Fruit fly (Drosophila melanogaster): Measurements from ENCODE around the gene Dyrk2.

The Dyrk2 gene

dm6 chr2L:14203798-14204398 is 30.0 kb downstream of the Dyrk2 start:
- no peak for TF ChIP-seq noc (tag; optimal IDR thresholded peaks at IDR 0.05)

DNA sequence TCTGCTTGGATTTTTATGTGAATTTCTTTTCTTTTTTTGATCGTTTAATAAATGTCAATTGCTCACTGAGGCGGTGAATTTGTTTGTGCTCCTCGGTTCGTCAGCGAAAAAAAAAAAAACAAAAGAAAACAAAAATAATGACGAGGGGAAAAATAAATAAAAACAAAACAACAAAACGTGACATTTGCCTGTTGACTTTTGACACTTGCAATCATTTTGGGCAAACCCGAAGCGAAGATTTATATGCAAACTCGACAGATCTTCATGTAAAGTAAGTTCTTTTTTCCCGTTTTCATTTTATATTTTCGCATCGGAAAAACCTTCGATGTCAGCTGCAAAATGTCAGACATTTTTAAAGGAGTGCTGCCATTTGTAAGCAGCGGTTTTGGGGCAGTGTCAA is 33.5 kb downstream of the Dyrk2 start:
- no peak for TF ChIP-seq noc (tag; optimal IDR thresholded peaks at IDR 0.05)

- TF ChIP-seq noc (tag; optimal IDR thresholded peaks at IDR 0.05) = no peak
These were observed 35.6 kb downstream of the Dyrk2 start for dm6 chr2L:14198341-14198740.

DNA sequence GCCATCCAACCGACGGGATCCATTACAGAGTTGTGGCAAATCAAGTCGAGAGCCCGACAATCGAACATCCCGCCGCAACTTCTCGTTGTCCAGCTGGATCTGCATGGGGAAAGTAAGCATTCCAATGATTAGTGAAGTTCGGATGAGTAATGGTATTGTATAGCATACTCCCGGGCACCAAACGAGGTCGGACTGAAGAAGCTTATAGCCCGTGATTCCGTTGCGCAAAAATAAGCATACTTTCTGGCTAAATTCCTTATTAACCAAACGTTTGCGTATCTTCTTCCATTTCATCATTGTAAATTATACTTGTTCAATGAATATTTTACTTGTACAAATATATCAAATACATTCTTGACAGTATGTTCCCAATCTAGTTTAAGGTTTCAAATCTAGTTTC is 36.7 kb downstream of the Dyrk2 start:
- no peak for TF ChIP-seq noc (tag; optimal IDR thresholded peaks at IDR 0.05)

DNA sequence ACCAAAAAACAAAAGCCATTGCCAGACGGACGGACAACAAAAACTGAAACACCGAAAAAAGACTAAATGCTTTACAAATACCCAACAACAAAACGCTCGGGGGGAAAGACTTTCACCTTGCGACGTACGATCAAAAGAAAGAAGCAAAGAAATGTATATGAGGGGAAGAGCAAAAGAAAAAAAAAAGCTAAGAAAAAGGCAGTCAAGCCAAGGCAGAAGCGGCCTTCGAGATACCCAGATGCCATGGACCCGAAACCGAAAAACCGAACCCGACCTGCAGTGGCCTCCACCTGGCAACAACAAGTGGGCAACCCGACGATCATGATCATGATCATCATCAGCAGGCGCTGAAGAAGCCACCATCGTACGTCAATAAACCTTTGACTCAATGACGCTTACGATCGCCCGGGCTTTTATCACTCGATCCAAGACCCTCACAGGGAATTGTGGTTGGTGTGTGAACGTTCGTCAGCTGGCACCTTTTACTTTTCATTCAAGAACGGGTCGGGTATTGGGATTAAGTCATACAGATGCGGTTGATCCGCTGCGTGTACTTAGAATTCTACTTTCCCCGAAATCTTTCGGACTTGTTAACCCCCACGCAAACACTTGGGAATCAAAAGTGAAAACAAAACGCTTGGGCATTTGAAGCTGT is 50.9 kb downstream of the Dyrk2 start:
- no peak for TF ChIP-seq noc (tag; optimal IDR thresholded peaks at IDR 0.05)

- no peak for TF ChIP-seq noc (tag; optimal IDR thresholded peaks at IDR 0.05)
These were observed 52.1 kb downstream of the Dyrk2 start for dm6 chr2L:14181839-14182238.

dm6 chr2L:14180553-14180952 is 53.4 kb downstream of the Dyrk2 start, which contains the start of gene CG43333:
Gene CG43333, minus strand, starts transcription at chr2L:14180686.
- no peak for TF ChIP-seq noc (tag; optimal IDR thresholded peaks at IDR 0.05)

DNA sequence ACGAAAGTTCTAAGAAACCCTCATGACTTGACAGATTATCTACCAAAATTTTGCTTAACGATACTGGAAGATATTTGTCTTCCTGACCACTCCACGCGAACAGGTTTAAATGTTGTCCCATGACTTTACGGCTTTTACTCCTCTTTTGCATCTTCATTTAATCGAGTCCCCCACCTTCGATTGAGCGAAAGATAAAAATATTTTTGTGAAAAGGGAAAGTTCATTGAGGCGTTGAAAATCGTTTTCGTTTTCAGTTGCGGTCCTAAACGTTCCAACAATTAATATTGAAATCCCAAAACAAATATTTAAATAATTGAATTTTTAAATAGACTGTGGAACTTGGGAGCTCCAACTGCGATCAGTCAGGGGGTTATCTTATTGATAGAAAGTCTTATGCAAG is 54.5 kb downstream of the Dyrk2 start:
- TF ChIP-seq noc (tag; optimal IDR thresholded peaks at IDR 0.05) = no peak

DNA sequence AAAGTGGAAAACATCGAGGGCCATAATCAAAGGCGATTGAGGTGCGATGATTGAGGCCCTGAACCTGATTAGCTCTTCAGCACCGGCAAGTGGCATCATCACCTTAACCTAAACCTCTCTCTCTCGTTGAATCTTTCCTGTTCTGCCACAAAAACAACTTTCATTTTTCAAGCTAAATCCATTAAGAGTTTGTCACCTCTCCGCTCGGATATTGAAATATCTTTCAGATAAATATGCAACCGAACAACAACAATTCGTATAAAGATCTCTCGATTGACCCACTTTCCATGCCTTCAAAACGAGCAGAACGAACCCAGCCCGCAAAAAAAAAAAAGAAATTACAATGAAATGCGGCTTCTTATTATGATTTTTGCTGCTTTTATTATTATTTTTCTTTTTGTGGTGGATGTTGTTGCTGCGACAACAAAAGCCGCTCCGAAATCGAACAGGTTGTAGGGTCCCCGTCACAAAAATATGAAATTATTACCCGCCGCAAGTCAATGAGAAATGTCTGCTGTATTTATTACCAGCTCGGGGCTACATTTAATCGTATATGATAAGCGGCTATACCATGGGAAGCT is 56.4 kb downstream of the Dyrk2 start:
- TF ChIP-seq noc (tag; optimal IDR thresholded peaks at IDR 0.05) = no peak

DNA sequence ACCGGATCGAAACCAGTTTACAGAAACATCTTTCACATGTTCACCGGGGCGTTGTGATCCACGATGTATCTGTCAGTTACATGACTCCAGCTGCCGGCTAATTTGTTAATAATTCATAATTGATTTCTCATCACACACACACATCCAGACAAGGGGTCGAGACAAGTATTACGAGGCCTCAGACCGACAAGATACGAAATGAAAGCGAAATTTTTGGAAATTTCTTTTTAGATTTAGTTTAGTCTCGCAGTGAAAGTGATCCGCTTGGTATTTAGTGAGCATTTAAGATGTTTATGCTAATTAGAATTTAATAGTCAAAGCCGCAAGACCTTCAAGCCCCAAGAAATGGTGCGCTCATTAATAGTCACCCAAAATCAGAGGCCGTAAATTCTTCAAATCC is 64.3 kb downstream of the Dyrk2 start:
- no peak for TF ChIP-seq noc (tag; optimal IDR thresholded peaks at IDR 0.05)

DNA sequence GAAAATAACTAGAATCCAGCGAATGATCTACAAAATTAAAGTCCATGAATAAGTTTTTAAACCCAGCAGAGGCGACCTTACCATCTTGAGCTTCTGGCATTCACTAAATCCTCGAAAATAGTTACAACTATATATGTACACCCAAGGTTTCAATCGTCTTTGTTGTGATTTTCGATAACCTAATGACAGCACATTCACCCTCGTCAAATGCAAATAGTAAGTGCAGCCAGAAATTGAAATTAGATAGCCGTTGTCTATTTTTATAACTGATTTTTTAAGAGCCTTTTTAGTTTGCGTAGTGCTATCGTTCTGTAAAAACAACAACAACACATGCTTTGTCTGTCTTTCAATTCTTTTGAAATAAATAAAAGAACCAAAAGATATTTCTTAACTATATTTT is 70.8 kb downstream of the Dyrk2 start, which contains the start of gene CG43332:
Gene CG43332 (minus strand): TSS at position 101 of the 400 bp plus-strand sequence.
- no peak for TF ChIP-seq noc (tag; optimal IDR thresholded peaks at IDR 0.05)

DNA sequence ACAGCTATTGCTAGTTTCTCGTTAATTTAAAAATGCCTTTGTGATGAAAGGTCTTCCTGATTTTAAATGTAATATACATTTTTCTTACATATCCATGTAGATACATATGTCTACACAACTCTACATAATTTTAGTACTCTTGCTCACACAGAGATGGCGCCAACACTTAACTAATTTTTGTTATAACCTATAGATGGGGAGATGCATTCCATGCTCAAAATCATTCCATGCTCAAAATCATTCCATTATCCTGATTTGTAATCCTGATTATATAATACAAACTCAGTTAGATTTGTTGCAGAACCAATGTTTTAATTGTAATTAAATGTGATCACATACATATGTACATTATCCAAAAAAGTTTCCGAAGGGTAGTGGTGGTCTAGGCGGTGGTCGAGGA is 73.0 kb downstream of the Dyrk2 start:
- no peak for TF ChIP-seq noc (tag; optimal IDR thresholded peaks at IDR 0.05)

DNA sequence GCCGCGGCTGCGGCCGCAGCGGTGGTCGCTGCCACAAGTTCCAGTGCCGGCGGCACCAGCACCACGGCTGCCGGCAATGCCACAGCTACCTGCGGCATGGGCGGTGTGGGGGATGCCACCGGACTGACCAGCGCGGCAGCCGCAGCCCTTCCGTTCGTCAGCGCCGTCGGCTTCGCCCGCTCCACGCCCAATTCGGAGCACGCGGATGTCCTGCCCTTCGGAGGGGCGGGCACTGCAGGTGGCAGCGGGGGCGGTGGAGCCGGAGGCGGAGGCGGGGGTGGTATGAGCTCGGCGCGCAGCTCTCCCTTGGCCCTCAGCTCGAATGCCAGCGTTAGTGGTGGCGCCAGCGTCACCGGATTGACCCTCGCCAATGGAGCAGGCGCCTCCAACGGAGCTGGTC is 75.9 kb downstream of the Dyrk2 start:
- TF ChIP-seq noc (tag; optimal IDR thresholded peaks at IDR 0.05) = no peak

DNA sequence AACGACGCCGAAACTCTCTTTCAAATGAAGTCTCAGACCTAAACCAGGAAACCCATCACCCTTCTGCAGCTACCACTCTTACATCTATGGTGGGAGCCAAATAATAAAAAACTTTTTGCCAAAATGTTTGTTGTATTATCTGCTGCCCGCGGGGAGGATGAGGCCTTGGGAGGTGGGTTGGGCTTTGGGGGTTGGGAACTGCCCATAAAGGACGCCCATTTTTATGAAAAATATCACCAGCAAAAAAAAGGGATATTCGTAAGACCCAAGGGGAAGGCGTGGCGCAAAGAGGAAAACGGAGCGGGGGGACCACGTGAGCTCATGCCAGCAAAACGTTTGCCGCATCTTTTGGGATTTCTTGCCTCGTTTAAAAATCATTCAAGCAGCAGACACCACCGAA is 87.6 kb downstream of the Dyrk2 start:
- TF ChIP-seq noc (tag; optimal IDR thresholded peaks at IDR 0.05) = no peak

dm6 chr2L:14142842-14143241 is 91.1 kb downstream of the Dyrk2 start:
- TF ChIP-seq noc (tag; optimal IDR thresholded peaks at IDR 0.05) = no peak

DNA sequence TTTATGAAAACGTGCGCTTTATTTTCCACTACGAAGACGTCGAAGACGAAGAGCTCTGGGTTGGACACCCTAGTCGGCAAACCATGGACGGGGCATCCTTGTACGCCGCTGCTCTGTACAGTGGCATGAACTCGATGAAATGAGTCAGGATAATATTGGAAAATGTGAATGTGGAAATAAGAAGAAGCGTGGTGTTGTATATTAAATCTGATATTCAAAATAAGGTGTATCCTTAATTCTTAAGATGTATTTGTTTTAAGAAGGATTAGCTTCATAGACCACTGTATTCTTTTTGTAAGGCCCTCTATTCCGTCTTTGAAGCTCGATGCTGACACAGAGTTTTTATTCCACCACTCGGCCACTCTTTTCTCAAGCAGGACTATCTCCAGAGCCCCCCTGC is 92.7 kb downstream of the Dyrk2 start:
- TF ChIP-seq noc (tag; optimal IDR thresholded peaks at IDR 0.05) = no peak

- no peak for TF ChIP-seq noc (tag; optimal IDR thresholded peaks at IDR 0.05)
These were observed 97.7 kb downstream of the Dyrk2 start for dm6 chr2L:14136197-14136596.
